Worm (Caenorhabditis elegans): ENCODE measurements around the gene cyk-4.

DNA sequence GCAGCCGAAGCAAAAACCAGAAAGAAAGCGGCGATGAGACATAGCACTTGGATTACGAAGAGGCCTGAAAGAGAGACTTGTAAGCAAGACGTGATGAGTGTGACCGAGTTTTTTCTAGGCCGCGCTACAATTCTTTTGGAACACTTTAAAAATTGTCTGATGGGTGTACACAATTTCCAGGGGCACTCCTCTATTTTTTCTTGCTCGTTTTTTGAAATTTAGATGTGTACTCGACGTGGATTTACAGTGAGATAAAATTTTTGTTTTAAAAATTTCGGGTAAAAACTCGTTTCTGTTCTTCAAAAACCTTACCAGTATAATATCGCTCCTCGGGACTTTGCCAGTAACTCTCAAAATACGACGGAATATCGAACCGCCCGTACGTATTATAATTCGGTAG is 41.3 kb downstream of the cyk-4 start:
- no peak for TF ChIP-seq mep-1 (tag; optimal IDR thresholded peaks at IDR 0.05)
- TF ChIP-seq nhr-76 (tag; optimal IDR thresholded peaks at IDR 0.05) = no peak
- no peak for TF ChIP-seq tbx-8 (GFP tag; optimal IDR thresholded peaks at IDR 0.05)
- TF ChIP-seq ztf-11 (tag; optimal IDR thresholded peaks at IDR 0.05) = no peak
- no peak for TF ChIP-seq ces-1 (GFP tag; optimal IDR thresholded peaks at IDR 0.05)
- TF ChIP-seq snpc-4 (tag; optimal IDR thresholded peaks at IDR 0.05) = no peak
- no peak for TF ChIP-seq cnd-1 (tag; optimal IDR thresholded peaks at IDR 0.05)
- no peak for TF ChIP-seq pha-4 (tag; optimal IDR thresholded peaks at IDR 0.05)
- no peak for TF ChIP-seq lin-13 (tag; optimal IDR thresholded peaks at IDR 0.05)
- no peak for TF ChIP-seq elt-3 (tag; optimal IDR thresholded peaks at IDR 0.05)
- TF ChIP-seq flh-1 (GFP tag; optimal IDR thresholded peaks at IDR 0.05) = no peak
